Fruit fly (Drosophila melanogaster) whole organism: ENCODE data around the gene Cmtr1.

Experiments used
- CG8478 ChIP-seq: fragments of >200 bp; optimal IDR thresholded peaks from 2 replicates; lab custom pipeline; 2018; ENCODE audit warnings: inconsistent platforms
- Dll ChIP-seq: fragments of >200 bp; optimal IDR thresholded peaks from 2 replicates; lab custom pipeline; 2017
- EcR ChIP-seq, 2 experiments: fragments of >200 bp; optimal IDR thresholded peaks; 2 replicates each; lab custom pipeline; 2017; ENCODE audit warnings: missing biosample characterization in 2 of 2, missing genetic modification characterization in 2 of 2, missing genetic modification reagents in 2 of 2
- usp ChIP-seq: fragments of >200 bp; optimal IDR thresholded peaks from 2 replicates; lab custom pipeline; 2017; ENCODE audit warnings: missing biosample characterization, missing genetic modification characterization, mixed read lengths

DNA sequence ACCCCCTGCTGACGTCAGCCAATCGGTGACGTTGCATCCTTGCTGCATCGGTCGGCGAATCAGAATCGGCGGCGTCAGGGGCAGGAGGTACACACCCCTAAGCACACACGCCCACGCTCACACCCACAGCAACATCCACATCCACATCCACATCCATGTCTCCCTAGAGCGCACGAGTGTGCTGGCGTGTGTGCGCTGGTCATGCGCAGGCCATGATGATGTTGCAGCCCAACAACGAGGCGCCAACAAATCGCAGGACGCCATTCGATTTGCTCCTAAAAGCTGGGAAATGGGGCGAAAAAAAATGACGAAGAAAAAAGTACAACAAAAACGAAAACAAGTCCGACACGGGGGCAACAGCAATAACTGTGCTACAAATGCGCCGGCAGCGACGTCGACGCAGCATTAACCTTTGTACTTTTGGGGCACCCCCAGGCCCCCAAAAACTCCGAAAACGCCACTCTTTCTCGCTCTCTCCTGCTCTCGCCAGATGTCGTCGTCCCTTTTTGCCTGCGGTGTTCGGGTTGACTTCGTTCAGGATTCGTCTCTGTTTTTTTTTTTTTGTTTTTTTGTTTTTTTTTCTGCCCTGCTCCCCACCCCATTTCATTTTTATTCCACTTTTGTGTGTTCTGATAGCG lies 11.7 kb downstream of the Cmtr1 start:
- TF ChIP-seq usp (GFP tag; lab: Kevin White, UChicago) = no peak
- no peak for TF ChIP-seq Dll (lab: Kevin White, UChicago)
- TF ChIP-seq EcR (GFP tag; optimal IDR thresholded peaks at IDR 0.05; lab: Kevin White, UChicago) = no peak
- no peak for TF ChIP-seq CG8478 (lab: Kevin White, UChicago)
